Worm (Caenorhabditis elegans): ENCODE measurements around the gene ZK1073.1.

ce11 chrX:16155216-16155991 is 26.7 kb upstream of the ZK1073.1 start:
- TF ChIP-seq pag-3 (tag; optimal IDR thresholded peaks at IDR 0.05; ENCODE audit: borderline replicate concordance), result no peak
- no peak for TF ChIP-seq ceh-2 (tag; optimal IDR thresholded peaks at IDR 0.05)
- no peak for TF ChIP-seq unc-55 (GFP tag; optimal IDR thresholded peaks at IDR 0.05)
- TF ChIP-seq ceh-22 (tag; optimal IDR thresholded peaks at IDR 0.05), result no peak
- TF ChIP-seq elt-2 (tag; optimal IDR thresholded peaks at IDR 0.05), result no peak
